Fruit fly (Drosophila melanogaster): ENCODE measurements around the gene CycT.
A peak's percentile ranks its signal among the peaks of the same experiment; 100 is the strongest.

Gene CycT

dm6 chr3L:17568698-17569097, 11.1 kb upstream of the CycT start (continued):
- peak in 1 of 2 experiments; percentile 58 for TF ChIP-seq Eip74EF (GFP tag; optimal IDR thresholded peaks at IDR 0.05)
- 0 out of 3 replicates have a peak, but pooled peaks have one; percentile 17 for TF ChIP-seq vnd (GFP tag; IDR thresholded peaks at IDR 0.05; ENCODE audit: partially characterized antibody)
- no peak for TF ChIP-seq knrl (GFP tag; IDR thresholded peaks at IDR 0.05; ENCODE audit: partially characterized antibody)
- peak; percentile 35 for TF ChIP-seq Blimp-1 (GFP tag; optimal IDR thresholded peaks at IDR 0.05)

dm6 chr3L:17566335-17567242, 9.0 kb upstream of the CycT start:
- TF ChIP-seq CG9215 (GFP tag; IDR thresholded peaks at IDR 0.05), result no peak
- no peak for TF ChIP-seq pan (optimal IDR thresholded peaks at IDR 0.05)
- peak in 1 of 2 experiments; percentile 78 for TF ChIP-seq pan (GFP tag; optimal IDR thresholded peaks at IDR 0.05 in 1 of 2, IDR thresholded peaks at IDR 0.05 in 1 of 2)
- TF ChIP-seq unc-4 (GFP tag; IDR thresholded peaks at IDR 0.05; ENCODE audit: partially characterized antibody), result no peak
- TF ChIP-seq z (GFP tag; IDR thresholded peaks at IDR 0.05), result no peak
- peak; percentile 80 for TF ChIP-seq D19A (tag; optimal IDR thresholded peaks at IDR 0.05)
- TF ChIP-seq H15 (GFP tag; IDR thresholded peaks at IDR 0.05), result peak; percentile 52; the same call in 2 of the 3 replicates
- no peak for TF ChIP-seq bab2 (GFP tag; optimal IDR thresholded peaks at IDR 0.05)
- peak in 1 of 2 experiments; percentile 33 for TF ChIP-seq chif (GFP tag; optimal IDR thresholded peaks at IDR 0.05)
- TF ChIP-seq CG2202 (tag; optimal IDR thresholded peaks at IDR 0.05), result no peak
- TF ChIP-seq CG6683 (GFP tag; optimal IDR thresholded peaks at IDR 0.05), result peak; percentile 46
- TF ChIP-seq CG11504 (tag; optimal IDR thresholded peaks at IDR 0.05), result peak; percentile 91
- no peak for TF ChIP-seq CG3838 (GFP tag; optimal IDR thresholded peaks at IDR 0.05)
- TF ChIP-seq NC2β (GFP tag; optimal IDR thresholded peaks at IDR 0.05), result no peak
- peak; percentile 51 for TF ChIP-seq CG4328 (GFP tag; optimal IDR thresholded peaks at IDR 0.05)
- no peak for TF ChIP-seq pzg (GFP tag; optimal IDR thresholded peaks at IDR 0.05)
- TF ChIP-seq Blimp-1 (GFP tag; optimal IDR thresholded peaks at IDR 0.05), result peak; percentile 90
- peak; percentile 60 for TF ChIP-seq CG10462 (GFP tag; optimal IDR thresholded peaks at IDR 0.05)
- no peak for TF ChIP-seq Bdp1 (GFP tag; optimal IDR thresholded peaks at IDR 0.05)
- TF ChIP-seq bcd (GFP tag; optimal IDR thresholded peaks at IDR 0.05), result peak; percentile 78
- peak; percentile 90 for TF ChIP-seq gem (tag; optimal IDR thresholded peaks at IDR 0.05)
- TF ChIP-seq amos (GFP tag; IDR thresholded peaks at IDR 0.05; ENCODE audit: partially characterized antibody), result no peak
- TF ChIP-seq fd96Cb (tag; optimal IDR thresholded peaks at IDR 0.05), result peak; percentile 90
- TF ChIP-seq inv (GFP tag; IDR thresholded peaks at IDR 0.05; ENCODE audit: partially characterized antibody), result no peak
- no peak for TF ChIP-seq NK7.1 (GFP tag; optimal IDR thresholded peaks at IDR 0.05)
- TF ChIP-seq CG14667 (GFP tag; IDR thresholded peaks at IDR 0.05), result peak; percentile 51; the same call in 1 of the 2 replicates
- peak; percentile 40 for TF ChIP-seq Deaf1 (tag; optimal IDR thresholded peaks at IDR 0.05)
- no peak for TF ChIP-seq Adf1 (GFP tag; IDR thresholded peaks at IDR 0.05)
- no peak for TF ChIP-seq schlank (tag; optimal IDR thresholded peaks at IDR 0.05)
- peak; percentile 79 for TF ChIP-seq Abd-B (GFP tag; optimal IDR thresholded peaks at IDR 0.05)
- TF ChIP-seq cad (GFP tag; optimal IDR thresholded peaks at IDR 0.05), result no peak
- peak; percentile 77 for TF ChIP-seq CG12659 (GFP tag; optimal IDR thresholded peaks at IDR 0.05)
- TF ChIP-seq hbn (GFP tag; IDR thresholded peaks at IDR 0.05; ENCODE audit: partially characterized antibody), result no peak
- no peak for TF ChIP-seq lov (optimal IDR thresholded peaks at IDR 0.05)
- TF ChIP-seq lov (GFP tag; IDR thresholded peaks at IDR 0.05), result no peak
- TF ChIP-seq CG6791 (GFP tag; IDR thresholded peaks at IDR 0.05; ENCODE audit: partially characterized antibody), result no peak
- TF ChIP-seq CG10565 (GFP tag; optimal IDR thresholded peaks at IDR 0.05), result no peak
- TF ChIP-seq tap (tag; optimal IDR thresholded peaks at IDR 0.05), result peak; percentile 82
- peak; percentile 55 for TF ChIP-seq CG8281 (tag; optimal IDR thresholded peaks at IDR 0.05)
- peak; percentile 9; the same call in 1 of the 3 replicates for TF ChIP-seq sr (GFP tag; IDR thresholded peaks at IDR 0.05)
- TF ChIP-seq Oaz (GFP tag; IDR thresholded peaks at IDR 0.05), result peak; percentile 51
- TF ChIP-seq ssp (GFP tag; IDR thresholded peaks at IDR 0.05), result peak; percentile 59
- peak; percentile 30 for TF ChIP-seq CG9727 (GFP tag; optimal IDR thresholded peaks at IDR 0.05)
